Fruit fly (Drosophila melanogaster) whole organism, prepupa: ENCODE measurements around the gene PGRP-LA.

Source experiments
- Blimp-1 ChIP-seq: fragments of 200-800 bp; sonication (Bioruptor generic); optimal IDR thresholded peaks from 3 replicates; lab custom pipeline; 2017; ENCODE audit warnings: missing biosample characterization, missing genetic modification characterization, mild to moderate bottlenecking, moderate library complexity, missing genetic modification reagents
- CG10631 ChIP-seq: fragments of 200-800 bp; sonication (Bioruptor generic); optimal IDR thresholded peaks from 2 replicates; lab custom pipeline; 2016; ENCODE audit warnings: missing biosample characterization, missing genetic modification characterization
- CG10669 ChIP-seq: fragments of 200-800 bp; sonication (Bioruptor generic); optimal IDR thresholded peaks from 3 replicates; lab custom pipeline; 2018; ENCODE audit warnings: missing biosample characterization, mild to moderate bottlenecking, missing genetic modification characterization, moderate library complexity
- CG11294 ChIP-seq: fragments of 200-800 bp; sonication (Bioruptor generic); IDR thresholded peaks from 2 replicates; pipeline ENCODE4 v1.3.6; 2022; ENCODE audit warnings: missing biosample characterization, missing genetic modification characterization
- CG11762 ChIP-seq: fragments of 200-800 bp; sonication (Bioruptor generic); optimal IDR thresholded peaks from 3 replicates; lab custom pipeline; 2016; ENCODE audit warnings: missing biosample characterization, missing genetic modification characterization; ENCODE audit not compliant: insufficient read depth
- CG15336 ChIP-seq: fragments of 200-800 bp; sonication (Bioruptor generic); IDR thresholded peaks from 2 replicates; pipeline ENCODE4 v1.3.6; 2022; ENCODE audit warnings: missing biosample characterization, missing genetic modification characterization
- CG1621 ChIP-seq: fragments of 200-800 bp; sonication (Bioruptor generic); optimal IDR thresholded peaks from 3 replicates; lab custom pipeline; 2018; ENCODE audit warnings: missing biosample characterization, mild to moderate bottlenecking, missing genetic modification characterization
- CG3032 ChIP-seq: fragments of 200-800 bp; optimal IDR thresholded peaks from 2 replicates; lab custom pipeline; 2019; ENCODE audit warnings: missing biosample characterization, mild to moderate bottlenecking, missing genetic modification characterization, moderate library complexity
- CG31627 ChIP-seq: fragments of 200-800 bp; sonication (Bioruptor generic); optimal IDR thresholded peaks from 3 replicates; lab custom pipeline; 2016; ENCODE audit warnings: missing biosample characterization, missing genetic modification characterization
- CG32006 ChIP-seq: fragments of 200-800 bp; sonication (Bioruptor generic); optimal IDR thresholded peaks from 3 replicates; lab custom pipeline; 2017; ENCODE audit warnings: missing biosample characterization, mild to moderate bottlenecking, missing genetic modification characterization
- CG34406 ChIP-seq: fragments of 200-800 bp; sonication (Bioruptor generic); optimal IDR thresholded peaks from 3 replicates; lab custom pipeline; 2016; ENCODE audit warnings: missing biosample characterization, missing genetic modification characterization
- CG3919 ChIP-seq: fragments of 200-800 bp; sonication (Bioruptor generic); optimal IDR thresholded peaks from 3 replicates; lab custom pipeline; 2016; ENCODE audit warnings: missing biosample characterization, missing genetic modification characterization
- CG4318 ChIP-seq: fragments of 200-800 bp; sonication (Bioruptor generic); optimal IDR thresholded peaks from 3 replicates; lab custom pipeline; 2017; ENCODE audit warnings: missing biosample characterization, mild to moderate bottlenecking, missing genetic modification characterization
- CG6163 ChIP-seq: fragments of 200-800 bp; sonication (Bioruptor generic); IDR thresholded peaks from 3 replicates; pipeline ENCODE4 v1.3.6; 2022; ENCODE audit warnings: missing biosample characterization, missing genetic modification characterization
- CG6792 ChIP-seq: fragments of 200-800 bp; sonication (Bioruptor generic); optimal IDR thresholded peaks from 3 replicates; lab custom pipeline; 2016; ENCODE audit warnings: missing biosample characterization, missing genetic modification characterization
- CG6854 ChIP-seq: fragments of 200-800 bp; sonication (Bioruptor generic); optimal IDR thresholded peaks from 2 replicates; lab custom pipeline; 2017; ENCODE audit warnings: missing biosample characterization, mild to moderate bottlenecking, missing genetic modification characterization
- CG8319 ChIP-seq: fragments of 200-800 bp; sonication (Bioruptor generic); optimal IDR thresholded peaks from 3 replicates; lab custom pipeline; 2016; ENCODE audit warnings: missing biosample characterization, missing genetic modification characterization
- CG8632 ChIP-seq: fragments of 200-800 bp; sonication (Bioruptor generic); optimal IDR thresholded peaks from 3 replicates; lab custom pipeline; 2016; ENCODE audit warnings: missing biosample characterization, missing genetic modification characterization
- CG9139 ChIP-seq: fragments of 200-800 bp; sonication (Bioruptor generic); optimal IDR thresholded peaks from 3 replicates; lab custom pipeline; 2017; ENCODE audit warnings: missing biosample characterization, mild to moderate bottlenecking, missing genetic modification characterization
- Eip75B ChIP-seq: fragments of 200-800 bp; sonication (Bioruptor generic); optimal IDR thresholded peaks from 3 replicates; lab custom pipeline; 2016; ENCODE audit warnings: missing biosample characterization, missing genetic modification characterization
- Eip78C ChIP-seq: fragments of 200-800 bp; sonication (Bioruptor generic); peaks from one replicate; lab custom pipeline; 2016; ENCODE audit warnings: missing biosample characterization, missing genetic modification characterization
- Ets21C ChIP-seq: fragments of 200-800 bp; sonication (Bioruptor generic); optimal IDR thresholded peaks from 3 replicates; lab custom pipeline; 2016; ENCODE audit warnings: missing biosample characterization, missing genetic modification characterization
- Gug ChIP-seq: fragments of 200-800 bp; sonication (Bioruptor generic); IDR thresholded peaks from 2 replicates; pipeline ENCODE4 v1.3.6; 2022; ENCODE audit warnings: missing biosample characterization, missing genetic modification characterization
- Hr38 ChIP-seq: sonication (Bioruptor generic); optimal IDR thresholded peaks from 2 replicates; lab custom pipeline; 2016; ENCODE audit warnings: missing biosample characterization, missing genetic modification characterization
- Hr39 ChIP-seq: fragments of 200-800 bp; sonication (Bioruptor generic); optimal IDR thresholded peaks from 2 replicates; lab custom pipeline; 2016; ENCODE audit warnings: missing biosample characterization, missing genetic modification characterization
- Hr4 ChIP-seq: fragments of 200-800 bp; sonication (Bioruptor generic); optimal IDR thresholded peaks from 3 replicates; lab custom pipeline; 2016; ENCODE audit warnings: missing biosample characterization, missing genetic modification characterization
- OdsH ChIP-seq: fragments of 200-800 bp; sonication (Bioruptor generic); optimal IDR thresholded peaks from 3 replicates; lab custom pipeline; 2016; ENCODE audit warnings: missing biosample characterization, missing genetic modification characterization
- Smox ChIP-seq: fragments of 200-800 bp; sonication (Bioruptor generic); optimal IDR thresholded peaks from 3 replicates; lab custom pipeline; 2016; ENCODE audit warnings: missing biosample characterization, missing genetic modification characterization
- Sox102F ChIP-seq: fragments of 200-800 bp; sonication (Bioruptor generic); optimal IDR thresholded peaks from 2 replicates; lab custom pipeline; 2016; ENCODE audit warnings: missing biosample characterization, mild to moderate bottlenecking, missing genetic modification characterization
- Sox14 ChIP-seq: fragments of 200-800 bp; sonication (Bioruptor generic); optimal IDR thresholded peaks from 3 replicates; lab custom pipeline; 2016; ENCODE audit warnings: missing biosample characterization, missing genetic modification characterization
- Sox15 ChIP-seq: fragments of 200-800 bp; sonication (Bioruptor generic); optimal IDR thresholded peaks from 3 replicates; lab custom pipeline; 2016; ENCODE audit warnings: missing biosample characterization, missing genetic modification characterization
- cyc ChIP-seq: fragments of 200-800 bp; sonication (Bioruptor generic); optimal IDR thresholded peaks from 3 replicates; lab custom pipeline; 2016; ENCODE audit warnings: missing biosample characterization, missing genetic modification characterization
- dac ChIP-seq: fragments of 200-800 bp; sonication (Bioruptor generic); optimal IDR thresholded peaks from 2 replicates; lab custom pipeline; 2017; ENCODE audit warnings: missing biosample characterization, mild to moderate bottlenecking, missing genetic modification characterization
- esn ChIP-seq: fragments of 200-800 bp; sonication (Bioruptor generic); optimal IDR thresholded peaks from 2 replicates; lab custom pipeline; 2016; ENCODE audit warnings: missing biosample characterization, mild to moderate bottlenecking, missing genetic modification characterization, moderate library complexity
- fd85E ChIP-seq: fragments of 200-800 bp; sonication (Bioruptor generic); optimal IDR thresholded peaks from 3 replicates; lab custom pipeline; 2016; ENCODE audit warnings: missing biosample characterization, missing genetic modification characterization
- fkh ChIP-seq: fragments of 200-800 bp; sonication (Bioruptor generic); optimal IDR thresholded peaks from 3 replicates; lab custom pipeline; 2017; ENCODE audit warnings: missing biosample characterization, mild to moderate bottlenecking, missing genetic modification characterization, moderate library complexity
- lz ChIP-seq: fragments of 200-800 bp; sonication (Bioruptor generic); optimal IDR thresholded peaks from 3 replicates; lab custom pipeline; 2016; ENCODE audit warnings: missing biosample characterization, missing genetic modification characterization
- pdm3 ChIP-seq: fragments of 200-800 bp; sonication (Bioruptor generic); optimal IDR thresholded peaks from 3 replicates; lab custom pipeline; 2016; ENCODE audit warnings: missing biosample characterization, missing genetic modification characterization
- salr ChIP-seq, 2 experiments: fragments of 200-800 bp; sonication (Bioruptor generic); optimal IDR thresholded peaks; 3 replicates each; lab custom pipeline; 2016 to 2018; ENCODE audit warnings: missing biosample characterization in 2 of 2, missing genetic modification characterization in 2 of 2, mild to moderate bottlenecking in 1 of 2
- spab ChIP-seq: fragments of 200-800 bp; sonication (Bioruptor generic); optimal IDR thresholded peaks from 2 replicates; lab custom pipeline; 2017; ENCODE audit warnings: missing biosample characterization, mild to moderate bottlenecking, missing genetic modification characterization, missing genetic modification reagents
- ss ChIP-seq, 2 experiments: fragments of 200-800 bp; sonication (Bioruptor generic); optimal IDR thresholded peaks; 2 replicates in 1 of 2; 3 replicates in 1 of 2; lab custom pipeline; 2017 to 2018; ENCODE audit warnings: mild to moderate bottlenecking in 2 of 2, missing biosample characterization in 2 of 2, missing genetic modification characterization in 2 of 2, moderate library complexity in 1 of 2
- svp ChIP-seq: fragments of 200-800 bp; sonication (Bioruptor generic); peaks from one replicate; lab custom pipeline; 2016; ENCODE audit warnings: missing biosample characterization, missing genetic modification characterization
- topi ChIP-seq: fragments of 200-800 bp; sonication (Bioruptor generic); optimal IDR thresholded peaks from 3 replicates; lab custom pipeline; 2016; ENCODE audit warnings: missing biosample characterization, missing genetic modification characterization
- vri ChIP-seq: fragments of 200-800 bp; sonication (Bioruptor generic); optimal IDR thresholded peaks from 3 replicates; lab custom pipeline; 2016; ENCODE audit warnings: missing biosample characterization, mild to moderate bottlenecking, missing genetic modification characterization

Gene PGRP-LA

DNA sequence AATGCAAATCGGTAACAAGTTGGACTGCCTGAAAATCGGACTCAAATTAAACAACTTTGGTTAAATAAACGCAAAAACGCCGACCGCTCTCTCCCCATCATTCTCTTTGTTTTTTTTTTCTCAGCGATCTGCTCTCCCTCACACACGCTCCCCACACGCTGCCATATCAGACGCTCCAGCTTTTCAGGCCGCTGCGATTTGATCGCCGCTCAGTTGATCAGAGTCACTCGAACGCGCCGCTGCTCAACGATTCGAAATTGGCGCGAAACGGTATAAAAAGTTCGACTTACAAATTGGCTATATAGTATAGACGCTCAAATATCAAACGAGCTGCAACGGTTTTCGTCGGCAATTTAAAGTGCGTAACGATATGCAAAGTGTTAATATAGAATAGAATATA is 6.1 kb downstream of the PGRP-LA start (continued):
- TF ChIP-seq pdm3 (GFP tag; lab: Kevin White, UChicago): no peak
- TF ChIP-seq CG31627: no peak
- no peak for TF ChIP-seq Eip75B (GFP tag; lab: Kevin White, UChicago)

DNA sequence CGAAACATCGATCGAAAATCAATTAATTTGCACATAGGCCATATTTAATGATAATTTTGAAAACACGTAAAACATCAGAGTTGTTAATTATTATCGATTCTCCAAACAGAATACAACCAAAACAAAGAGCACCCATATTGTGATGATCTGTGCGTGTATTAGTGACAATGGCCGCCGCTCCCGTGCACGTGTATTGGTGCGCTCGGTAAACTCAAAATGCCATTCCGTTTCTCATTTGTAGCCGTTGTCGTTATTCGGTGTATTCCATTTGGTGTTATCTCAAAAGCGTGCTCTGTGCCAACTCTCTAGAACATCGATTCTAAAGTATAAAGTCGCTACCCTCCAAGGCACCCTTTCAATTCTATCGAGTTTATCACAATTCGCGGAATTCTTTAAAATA is 6.7 kb downstream of the PGRP-LA start:
- TF ChIP-seq fkh (GFP tag; lab: Kevin White, UChicago) (peak; percentile 34), svp (GFP tag; lab: Kevin White, UChicago) (peak; percentile 21), Sox14 (peak; percentile 22), cyc (GFP tag; lab: Kevin White, UChicago) (no peak)

DNA sequence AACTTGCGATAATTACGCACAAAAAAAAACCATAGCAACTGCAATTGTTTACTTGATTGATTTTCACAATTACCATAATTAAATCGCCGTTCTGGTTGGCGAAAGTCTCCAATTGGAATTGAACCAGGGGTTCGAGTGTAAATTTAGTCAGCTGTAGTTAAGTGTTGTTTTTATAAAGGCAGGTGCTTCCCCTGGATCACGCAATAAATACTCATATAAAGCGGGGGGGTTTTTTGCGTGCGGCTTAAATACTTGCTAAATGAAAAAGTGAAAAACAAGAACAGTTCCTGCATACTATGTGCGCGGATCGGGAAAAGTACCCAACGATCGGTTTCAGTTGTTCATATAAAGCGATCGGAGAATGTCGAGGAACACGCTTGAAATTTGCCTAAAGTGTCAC is 9.8 kb downstream of the PGRP-LA start:
- no peak for TF ChIP-seq svp (GFP tag; lab: Kevin White, UChicago)
- no peak for TF ChIP-seq pdm3 (GFP tag; lab: Kevin White, UChicago)
- no peak for TF ChIP-seq Ets21C (GFP tag; lab: Kevin White, UChicago)

DNA sequence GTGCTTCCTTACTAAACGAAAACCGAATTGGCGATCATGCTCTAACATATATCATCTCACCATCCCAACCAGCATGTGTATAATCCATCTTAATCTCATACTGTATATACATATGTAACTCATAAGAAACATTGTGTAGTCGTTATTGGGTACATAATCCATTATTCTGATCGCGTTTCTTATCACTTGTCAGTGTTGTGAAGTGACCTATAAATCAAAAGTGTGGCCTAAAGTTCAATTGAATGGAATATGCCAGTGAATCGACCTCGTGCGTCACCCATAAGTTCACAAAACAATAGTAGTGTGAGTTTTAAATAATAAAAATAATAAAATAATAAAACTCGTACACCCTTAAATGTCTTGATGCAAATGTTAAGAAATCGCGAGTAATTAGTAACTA is 11.0 kb downstream of the PGRP-LA start:
- TF ChIP-seq svp (GFP tag; lab: Kevin White, UChicago) (peak; percentile 69), Gug (GFP tag; lab: Robert Waterston, UW) (no peak)

DNA sequence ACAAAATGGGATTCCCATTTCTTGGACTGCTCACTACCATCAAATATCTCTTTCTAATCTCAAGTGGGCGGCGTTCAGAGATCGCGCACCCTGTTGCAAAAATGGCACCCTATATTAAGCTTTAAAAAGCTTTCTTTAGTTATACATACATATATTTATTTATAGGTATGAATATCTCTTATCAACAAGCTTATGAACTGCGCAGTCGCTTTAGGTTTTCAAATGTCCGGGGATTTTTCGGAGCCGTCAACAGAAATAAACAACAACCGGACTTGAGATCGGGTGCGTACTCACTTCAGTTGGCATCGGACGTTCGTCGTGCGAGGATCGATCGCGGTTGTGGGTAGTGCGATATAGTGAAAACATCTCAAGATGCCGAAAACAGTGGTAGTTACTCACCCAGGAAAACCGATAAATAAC is 15.2 kb downstream of the PGRP-LA start, which contains the start of gene PGRP-LF:
TSS of gene PGRP-LF (plus strand) at position 296 of the 420 bp plus-strand sequence.
- no peak for TF ChIP-seq CG10669
- no peak for TF ChIP-seq lz (GFP tag; lab: Kevin White, UChicago)
- TF ChIP-seq OdsH: peak; percentile 38
- no peak for TF ChIP-seq ss (GFP tag; optimal IDR thresholded peaks at IDR 0.05; lab: Kevin White, UChicago)
- no peak for TF ChIP-seq CG9139 (GFP tag; lab: Kevin White, UChicago)
- peak; percentile 37 for TF ChIP-seq esn (GFP tag; lab: Kevin White, UChicago)
- TF ChIP-seq Smox (GFP tag; lab: Kevin White, UChicago): no peak
- TF ChIP-seq Eip75B (GFP tag; lab: Kevin White, UChicago): peak; percentile 7
- no peak for TF ChIP-seq CG6792 (GFP tag; lab: Kevin White, UChicago)
- TF ChIP-seq dac: no peak
- no peak for TF ChIP-seq spab (GFP tag; lab: Kevin White, UChicago)
- TF ChIP-seq CG8632 (GFP tag; lab: Kevin White, UChicago): no peak
- peak; percentile 37 for TF ChIP-seq Hr4 (GFP tag; lab: Kevin White, UChicago)
- TF ChIP-seq CG32006 (GFP tag; lab: Kevin White, UChicago): no peak
- peak; percentile 21 for TF ChIP-seq Sox102F (GFP tag; lab: Kevin White, UChicago)
- TF ChIP-seq Gug (GFP tag; lab: Robert Waterston, UW): no peak
- peak; percentile 46 for TF ChIP-seq CG1621 (tag; lab: Kevin White, UChicago)
- TF ChIP-seq Hr39 (GFP tag; lab: Kevin White, UChicago): no peak
- TF ChIP-seq fd85E (GFP tag; lab: Kevin White, UChicago): no peak
- no peak for TF ChIP-seq Sox15 (GFP tag; lab: Kevin White, UChicago)
- TF ChIP-seq CG6163 (GFP tag; lab: Robert Waterston, UW): no peak
- no peak for TF ChIP-seq Hr38 (GFP tag; lab: Kevin White, UChicago)
- no peak for TF ChIP-seq CG10631 (GFP tag; lab: Kevin White, UChicago)
- TF ChIP-seq CG8319 (GFP tag; lab: Kevin White, UChicago): no peak
- no peak for TF ChIP-seq Ets21C (GFP tag; lab: Kevin White, UChicago)
- no peak for TF ChIP-seq CG11294 (GFP tag; lab: Robert Waterston, UW)
- peak; percentile 77 for TF ChIP-seq Eip78C (GFP tag; lab: Kevin White, UChicago)
- peak; percentile 79 for TF ChIP-seq svp (GFP tag; lab: Kevin White, UChicago)
- TF ChIP-seq CG34406 (GFP tag; lab: Kevin White, UChicago): peak; percentile 14
- TF ChIP-seq pdm3 (GFP tag; lab: Kevin White, UChicago): no peak
- TF ChIP-seq topi: peak; percentile 22
- TF ChIP-seq CG11762 (GFP tag; lab: Kevin White, UChicago): no peak
- no peak for TF ChIP-seq CG4318 (GFP tag; lab: Kevin White, UChicago)
- no peak for TF ChIP-seq CG15336 (GFP tag; lab: Robert Waterston, UW)
- TF ChIP-seq CG3919 (GFP tag; lab: Kevin White, UChicago): no peak
- TF ChIP-seq Blimp-1 (GFP tag; lab: Kevin White, UChicago): no peak
- no peak for TF ChIP-seq CG6854 (GFP tag; lab: Kevin White, UChicago)
- TF ChIP-seq Sox14: no peak
- no peak for TF ChIP-seq salr (GFP tag; optimal IDR thresholded peaks at IDR 0.05; lab: Kevin White, UChicago)
- no peak for TF ChIP-seq CG3032 (tag; lab: Kevin White, UChicago)
- TF ChIP-seq vri (GFP tag; lab: Kevin White, UChicago): peak; percentile 32
